Worm (Caenorhabditis elegans) whole organism, young adult: Measurements from ENCODE around the gene R07B7.6.

ENCODE experiments used
- B0019.2 ChIP-seq: fragments of 200-800 bp; sonication (Bioruptor generic); conservative IDR thresholded peaks from 2 replicates; pipeline ENCODE4 v1.3.6; 2022; ENCODE audit warnings: missing genetic modification reagents, missing genetic modification characterization, missing compliant biosample characterization
- B0035.1 ChIP-seq: sonication (generic microtip); optimal IDR thresholded peaks from 2 replicates; lab custom pipeline; 2016; ENCODE audit warnings: missing genetic modification characterization, mild to moderate bottlenecking, missing compliant biosample characterization, missing genotype, missing genetic modification reagents
- C17E4.6 ChIP-seq: fragments of 200-800 bp; sonication (Bioruptor generic); IDR thresholded peaks from 2 replicates; pipeline ENCODE4 v1.3.6; 2022; ENCODE audit warnings: missing genetic modification reagents, missing genetic modification characterization, missing compliant biosample characterization
- F10E7.11 ChIP-seq: sonication (generic microtip); optimal IDR thresholded peaks from 2 replicates; lab custom pipeline; 2017; ENCODE audit warnings: mild to moderate bottlenecking, missing genetic modification characterization, moderate library complexity, missing compliant biosample characterization
- F22D6.2 ChIP-seq: sonication (generic microtip); optimal IDR thresholded peaks from 2 replicates; lab custom pipeline; 2016; ENCODE audit warnings: mild to moderate bottlenecking, missing genetic modification characterization, missing compliant biosample characterization
- F55B11.4 ChIP-seq: sonication (generic microtip); optimal IDR thresholded peaks from 2 replicates; lab custom pipeline; 2016; ENCODE audit warnings: missing compliant biosample characterization, missing genetic modification characterization, borderline replicate concordance; ENCODE audit not compliant: insufficient read depth
- F57A8.1 ChIP-seq: fragments of 200-800 bp; sonication (Bioruptor generic); optimal IDR thresholded peaks from 2 replicates; lab custom pipeline; 2018; ENCODE audit warnings: mild to moderate bottlenecking, missing genetic modification characterization, moderate library complexity, missing compliant biosample characterization
- Y56A3A.18 ChIP-seq: fragments of 200-800 bp; sonication (Bioruptor generic); IDR thresholded peaks from 2 replicates; pipeline ENCODE4 v1.3.6; 2022; ENCODE audit warnings: missing genetic modification reagents, missing genetic modification characterization, missing compliant biosample characterization
- ZK185.1 ChIP-seq: sonication (generic microtip); optimal IDR thresholded peaks from 2 replicates; lab custom pipeline; 2016; ENCODE audit warnings: mild to moderate bottlenecking, missing genetic modification characterization, missing compliant biosample characterization; ENCODE audit not compliant: poor library complexity, severe bottlenecking
- akir-1 ChIP-seq: fragments of 200-800 bp; sonication (Bioruptor generic); optimal IDR thresholded peaks from 2 replicates; lab custom pipeline; 2018; ENCODE audit warnings: mild to moderate bottlenecking, missing genetic modification characterization, moderate library complexity, missing compliant biosample characterization
- athp-1 ChIP-seq: sonication (generic microtip); optimal IDR thresholded peaks from 2 replicates; lab custom pipeline; 2017; ENCODE audit warnings: mild to moderate bottlenecking, missing genetic modification characterization, missing compliant biosample characterization
- ccch-3 ChIP-seq: fragments of 200-800 bp; sonication (Bioruptor generic); optimal IDR thresholded peaks from 2 replicates; lab custom pipeline; 2018; ENCODE audit warnings: mild to moderate bottlenecking, missing genetic modification characterization, missing compliant biosample characterization
- cebp-1 ChIP-seq, 2 experiments: fragments of 200-800 bp in 1 of 2; sonication (Bioruptor generic) in 1 of 2; sonication (generic microtip) in 1 of 2; IDR thresholded peaks in 1 of 2; optimal IDR thresholded peaks in 1 of 2; 2 replicates each; pipeline versions ENCODE4 v1.3.6 to Lab custom; 2017 to 2022; ENCODE audit warnings: missing compliant biosample characterization in 2 of 2, missing genetic modification characterization in 2 of 2, mild to moderate bottlenecking in 1 of 2, missing genetic modification reagents in 1 of 2, moderate library complexity in 1 of 2
- cebp-2 ChIP-seq: fragments of 200-800 bp; sonication (Bioruptor generic); IDR thresholded peaks from 2 replicates; pipeline ENCODE4 v1.3.6; 2022; ENCODE audit warnings: missing genetic modification characterization, missing compliant biosample characterization
- ceh-27 ChIP-seq: fragments of 200-800 bp; sonication (Bioruptor generic); optimal IDR thresholded peaks from 2 replicates; lab custom pipeline; 2018; ENCODE audit warnings: mild to moderate bottlenecking, missing genetic modification characterization, moderate library complexity, missing compliant biosample characterization
- ceh-91 ChIP-seq: fragments of 200-800 bp; sonication (Bioruptor generic); IDR thresholded peaks from 2 replicates; pipeline ENCODE4 v1.3.6; 2022; ENCODE audit warnings: missing genetic modification reagents, missing genetic modification characterization, missing compliant biosample characterization
- egl-44 ChIP-seq: fragments of 200-800 bp; sonication (Bioruptor generic); IDR thresholded peaks from 2 replicates; pipeline ENCODE4 v1.3.6; 2022; ENCODE audit warnings: missing genetic modification reagents, missing genetic modification characterization, missing compliant biosample characterization
- egrh-3 ChIP-seq: fragments of 200-800 bp; sonication (Bioruptor generic); IDR thresholded peaks from 2 replicates; pipeline ENCODE4 v1.3.6; 2022; ENCODE audit warnings: missing genetic modification reagents, missing genetic modification characterization, missing compliant biosample characterization
- fkh-3 ChIP-seq: sonication (generic microtip); optimal IDR thresholded peaks from 2 replicates; lab custom pipeline; 2016; ENCODE audit warnings: mild to moderate bottlenecking, missing genetic modification characterization, missing compliant biosample characterization
- hmg-1.2 ChIP-seq: fragments of 200-800 bp; sonication (Bioruptor generic); IDR thresholded peaks from 2 replicates; pipeline ENCODE4 v1.3.6; 2022; ENCODE audit warnings: missing genetic modification reagents, missing genetic modification characterization, missing compliant biosample characterization
- hmg-20 ChIP-seq: fragments of 200-800 bp; sonication (Bioruptor generic); IDR thresholded peaks from 2 replicates; pipeline ENCODE4 v1.3.6; 2022; ENCODE audit warnings: missing genetic modification reagents, missing genetic modification characterization, missing compliant biosample characterization
- lin-26 ChIP-seq: fragments of 200-800 bp; sonication (Bioruptor generic); IDR thresholded peaks from 2 replicates; pipeline ENCODE4 v1.3.6; 2022; ENCODE audit warnings: missing genetic modification reagents, missing genetic modification characterization, missing compliant biosample characterization
- lir-1 ChIP-seq: fragments of 200-800 bp; sonication (Bioruptor generic); conservative IDR thresholded peaks from 2 replicates; pipeline ENCODE4 v1.3.6; 2022; ENCODE audit warnings: missing genetic modification reagents, missing genetic modification characterization, missing compliant biosample characterization
- lsl-1 ChIP-seq: fragments of 200-800 bp; sonication (Bioruptor generic); optimal IDR thresholded peaks from 2 replicates; lab custom pipeline; 2018; ENCODE audit warnings: mild to moderate bottlenecking, missing genetic modification characterization, moderate library complexity, missing compliant biosample characterization
- mes-4 ChIP-seq: sonication (generic microtip); optimal IDR thresholded peaks from 2 replicates; lab custom pipeline; 2016; ENCODE audit warnings: missing genotype, missing genetic modification characterization, missing compliant biosample characterization
- nhr-27 ChIP-seq: fragments of 200-800 bp; sonication (Bioruptor generic); optimal IDR thresholded peaks from 2 replicates; lab custom pipeline; 2018; ENCODE audit warnings: mild to moderate bottlenecking, missing genetic modification characterization, moderate library complexity, missing compliant biosample characterization
- nhr-80 ChIP-seq: sonication (generic microtip); optimal IDR thresholded peaks from 2 replicates; lab custom pipeline; 2016; ENCODE audit warnings: missing genetic modification characterization, missing compliant biosample characterization
- rec-8 ChIP-seq, 2 experiments: sonication (generic microtip); optimal IDR thresholded peaks; 2 replicates each; lab custom pipeline; 2016; ENCODE audit warnings: mild to moderate bottlenecking in 2 of 2, missing genetic modification characterization in 2 of 2, missing genetic modification reagents in 2 of 2, missing genotype in 2 of 2, missing biosample characterization in 1 of 2, missing compliant biosample characterization in 1 of 2, moderate library complexity in 1 of 2
- sdz-38 ChIP-seq: sonication (generic microtip); optimal IDR thresholded peaks from 2 replicates; lab custom pipeline; 2016; ENCODE audit warnings: missing genotype, missing genetic modification characterization, missing compliant biosample characterization
- snpc-1.1 ChIP-seq: sonication (generic microtip); optimal IDR thresholded peaks from 2 replicates; lab custom pipeline; 2017; ENCODE audit warnings: missing genetic modification characterization, mild to moderate bottlenecking, missing compliant biosample characterization, antibody characterized with exemption, moderate library complexity, missing genotype, missing genetic modification reagents; ENCODE audit not compliant: insufficient read depth
- ztf-18 ChIP-seq: sonication (generic microtip); optimal IDR thresholded peaks from 2 replicates; lab custom pipeline; 2016; ENCODE audit warnings: missing genotype, mild to moderate bottlenecking, missing genetic modification characterization, missing compliant biosample characterization
- ztf-3 ChIP-seq: fragments of 200-800 bp; sonication (Bioruptor generic); optimal IDR thresholded peaks from 2 replicates; lab custom pipeline; 2018; ENCODE audit warnings: mild to moderate bottlenecking, missing genetic modification characterization, missing compliant biosample characterization
- ztf-6 ChIP-seq: fragments of 200-800 bp; sonication (Bioruptor generic); IDR thresholded peaks from 2 replicates; pipeline ENCODE4 v1.3.6; 2022; ENCODE audit warnings: missing genetic modification reagents, missing genetic modification characterization, missing compliant biosample characterization

R07B7.6 gene

ce11 chrV:12098123-12098522 is 23.3 kb upstream of the R07B7.6 start, which contains the start of gene nhr-209:
Gene nhr-209, plus strand, starts transcription at chrV:12098149.
- no peak for TF ChIP-seq snpc-1.1 (tag; lab: Kevin White, UChicago)
- TF ChIP-seq ZK185.1 (tag; lab: Kevin White, UChicago): no peak
- TF ChIP-seq cebp-2 (GFP tag; lab: Robert Waterston, UW): no peak
- no peak for TF ChIP-seq egl-44 (GFP tag; lab: Robert Waterston, UW)
- TF ChIP-seq lin-26: no peak
- no peak for TF ChIP-seq ztf-18 (tag; lab: Kevin White, UChicago)
- no peak for TF ChIP-seq B0019.2 (GFP tag; lab: Robert Waterston, UW)
- no peak for TF ChIP-seq F57A8.1 (GFP tag; lab: Kevin White, UChicago)
- no peak for TF ChIP-seq egrh-3 (GFP tag; lab: Robert Waterston, UW)
- no peak for TF ChIP-seq ceh-91 (GFP tag; lab: Robert Waterston, UW)
- TF ChIP-seq lsl-1 (GFP tag; lab: Kevin White, UChicago): no peak
- TF ChIP-seq F10E7.11 (tag; lab: Kevin White, UChicago): no peak

DNA sequence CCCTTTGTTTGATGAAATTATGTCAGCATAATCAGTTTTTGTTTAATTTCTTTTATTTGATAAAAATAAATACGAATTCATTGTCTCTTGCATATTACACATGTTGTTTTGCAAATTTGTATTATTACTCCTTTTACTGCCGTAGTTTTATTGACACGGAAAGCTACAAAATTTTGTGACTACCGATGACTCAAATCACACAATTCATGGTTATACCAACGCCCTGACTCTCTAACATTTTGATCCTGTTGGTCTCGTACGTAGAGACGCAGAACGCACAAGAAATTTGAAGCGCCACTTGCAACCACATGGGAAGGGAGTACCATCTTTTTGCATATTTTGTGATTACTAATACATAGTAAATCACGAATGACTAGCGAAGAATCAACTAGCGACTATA is 21.1 kb upstream of the R07B7.6 start, which contains the start of gene nhr-207:
Gene nhr-207, plus strand, starts transcription at position 282 of the 400 bp plus-strand sequence.
- no peak for TF ChIP-seq hmg-1.2 (GFP tag; lab: Robert Waterston, UW)
- no peak for TF ChIP-seq egrh-3 (GFP tag; lab: Robert Waterston, UW)
- TF ChIP-seq hmg-20 (GFP tag; lab: Robert Waterston, UW): no peak
- no peak for TF ChIP-seq nhr-27 (tag; lab: Kevin White, UChicago)
- TF ChIP-seq F55B11.4: no peak
- TF ChIP-seq mes-4 (tag; lab: Kevin White, UChicago): no peak
- TF ChIP-seq cebp-1 (GFP tag; IDR thresholded peaks at IDR 0.05; lab: Robert Waterston, UW): no peak
- TF ChIP-seq cebp-1 (tag; optimal IDR thresholded peaks at IDR 0.05; lab: Kevin White, UChicago): no peak
- peak; percentile 39 for TF ChIP-seq nhr-80 (tag; lab: Kevin White, UChicago)

DNA sequence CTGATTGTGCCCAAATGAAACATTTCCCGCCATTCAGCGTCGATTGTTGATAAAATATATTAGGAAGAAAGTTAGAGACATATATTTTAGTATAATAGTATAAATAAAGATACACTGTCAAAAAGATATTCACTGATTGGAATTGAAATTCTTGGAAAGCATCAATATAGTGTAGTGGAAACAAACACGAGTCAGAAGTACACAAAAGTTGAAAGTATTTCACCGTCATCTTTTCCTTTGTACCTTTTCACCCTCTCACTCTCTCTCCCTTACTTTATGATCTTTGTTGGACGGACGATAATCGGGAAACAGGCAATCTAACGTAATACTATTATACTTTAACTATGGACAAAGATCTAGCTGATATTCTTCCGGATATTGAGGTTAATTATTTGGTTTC is 19.2 kb upstream of the R07B7.6 start, which contains the start of gene nhr-208:
Gene nhr-208, plus strand, starts transcription at position 288 of the 400 bp plus-strand sequence.
- no peak for TF ChIP-seq lir-1 (GFP tag; lab: Robert Waterston, UW)
- TF ChIP-seq ztf-6 (GFP tag; lab: Robert Waterston, UW): no peak
- no peak for TF ChIP-seq ccch-3 (GFP tag; lab: Kevin White, UChicago)
- no peak for TF ChIP-seq C17E4.6
- TF ChIP-seq sdz-38 (tag; lab: Kevin White, UChicago): no peak
- no peak for TF ChIP-seq ztf-3 (GFP tag; lab: Kevin White, UChicago)
- TF ChIP-seq athp-1 (tag; lab: Kevin White, UChicago): no peak
- TF ChIP-seq B0035.1: no peak
- no peak for TF ChIP-seq rec-8 (tag; optimal IDR thresholded peaks at IDR 0.05; lab: Kevin White, UChicago)
- no peak for TF ChIP-seq ceh-27 (GFP tag; lab: Kevin White, UChicago)
- no peak for TF ChIP-seq ztf-18 (tag; lab: Kevin White, UChicago)
- TF ChIP-seq F22D6.2 (tag; lab: Kevin White, UChicago): no peak
- no peak for TF ChIP-seq fkh-3 (tag; lab: Kevin White, UChicago)
- TF ChIP-seq akir-1 (GFP tag; lab: Kevin White, UChicago): no peak
- no peak for TF ChIP-seq Y56A3A.18 (GFP tag; lab: Robert Waterston, UW)
